Worm (Caenorhabditis elegans) whole organism, L4 larva: Measurements from ENCODE around the gene nhr-68.

Source experiments
- D1046.2 ChIP-seq: fragments of 200-800 bp; sonication (Bioruptor generic); IDR thresholded peaks from 2 replicates; pipeline ENCODE4 v1.3.6; 2022; ENCODE audit warnings: missing genetic modification characterization, missing compliant biosample characterization
- T26A8.4 ChIP-seq: fragments of 200-800 bp; sonication (Bioruptor generic); IDR thresholded peaks from 2 replicates; pipeline ENCODE4 v1.3.6; 2022; ENCODE audit warnings: missing genetic modification characterization, missing compliant biosample characterization
- Y105C5A.15 ChIP-seq: fragments of 200-800 bp; sonication (Bioruptor generic); IDR thresholded peaks from 2 replicates; pipeline ENCODE4 v1.3.6; 2022; ENCODE audit warnings: missing genetic modification characterization, missing compliant biosample characterization
- Y48G9A.11 ChIP-seq: fragments of 200-800 bp; sonication (Bioruptor generic); IDR thresholded peaks from 2 replicates; pipeline ENCODE4 v1.3.6; 2022; ENCODE audit warnings: missing genetic modification reagents, missing genetic modification characterization, missing compliant biosample characterization
- ZK337.2 ChIP-seq: fragments of 200-800 bp; sonication (Bioruptor generic); IDR thresholded peaks from 2 replicates; pipeline ENCODE4 v1.3.6; 2022; ENCODE audit warnings: missing genetic modification reagents, missing genetic modification characterization, missing compliant biosample characterization
- ZK546.5 ChIP-seq, 2 experiments: sonication (generic microtip); optimal IDR thresholded peaks; 2 replicates each; lab custom pipeline; 2017; ENCODE audit warnings: missing biosample characterization in 2 of 2, missing genetic modification characterization in 2 of 2
- aha-1 ChIP-seq: fragments of 150-350 bp; peaks from one replicate; lab custom pipeline; 2014; ENCODE audit warnings: missing biosample characterization, missing genetic modification characterization
- ama-1 ChIP-seq: fragments of 150-350 bp; optimal IDR thresholded peaks from 2 replicates; lab custom pipeline; 2014; ENCODE audit warnings: inconsistent platforms, mixed read lengths
- arid-1 ChIP-seq: fragments of 200-800 bp; sonication (Bioruptor generic); conservative IDR thresholded peaks from 2 replicates; pipeline ENCODE4 v1.3.6; 2022; ENCODE audit warnings: missing genetic modification reagents, missing genetic modification characterization, missing compliant biosample characterization
- ceh-20 ChIP-seq: fragments of 200-800 bp; sonication (Bioruptor generic); IDR thresholded peaks from 2 replicates; pipeline ENCODE4 v1.3.6; 2022; ENCODE audit warnings: missing genetic modification reagents, missing genetic modification characterization, missing compliant biosample characterization
- ceh-44 ChIP-seq: fragments of 200-800 bp; sonication (Bioruptor generic); IDR thresholded peaks from 2 replicates; pipeline ENCODE4 v1.3.6; 2022; ENCODE audit warnings: missing genetic modification reagents, missing genetic modification characterization, missing compliant biosample characterization
- ceh-62 ChIP-seq: sonication (generic microtip); optimal IDR thresholded peaks from 2 replicates; lab custom pipeline; 2017; ENCODE audit warnings: missing biosample characterization, missing genetic modification characterization
- ces-1 ChIP-seq: fragments of 150-350 bp; sonication (generic microtip); optimal IDR thresholded peaks from 4 replicates; lab custom pipeline; 2014; ENCODE audit warnings: missing biosample characterization, missing genetic modification reagents, missing genetic modification characterization
- cey-2 ChIP-seq: sonication (generic microtip); optimal IDR thresholded peaks from 3 replicates; lab custom pipeline; 2017; ENCODE audit warnings: missing genetic modification characterization, mild to moderate bottlenecking, missing compliant biosample characterization, antibody characterized with exemption, borderline replicate concordance; ENCODE audit not compliant: insufficient read depth
- daf-8 ChIP-seq: fragments of 200-800 bp; sonication (Bioruptor generic); IDR thresholded peaks from 2 replicates; pipeline ENCODE4 v1.3.6; 2022; ENCODE audit warnings: missing genetic modification characterization, missing compliant biosample characterization
- dmd-6 ChIP-seq: fragments of 200-800 bp; sonication (Bioruptor generic); IDR thresholded peaks from 2 replicates; pipeline ENCODE4 v1.3.6; 2022; ENCODE audit warnings: missing genetic modification reagents, missing genetic modification characterization, missing compliant biosample characterization
- dmd-9 ChIP-seq: fragments of 200-800 bp; sonication (Bioruptor generic); IDR thresholded peaks from 2 replicates; pipeline ENCODE4 v1.3.6; 2022; ENCODE audit warnings: missing genetic modification reagents, missing genetic modification characterization, missing compliant biosample characterization
- duxl-1 ChIP-seq: sonication (generic microtip); optimal IDR thresholded peaks from 2 replicates; lab custom pipeline; 2016; ENCODE audit warnings: mild to moderate bottlenecking, missing genetic modification characterization, moderate library complexity, missing compliant biosample characterization; ENCODE audit not compliant: poor library complexity
- fkh-10 ChIP-seq: fragments of 150-350 bp; optimal IDR thresholded peaks from 2 replicates; lab custom pipeline; 2014; ENCODE audit warnings: missing biosample characterization, missing genetic modification reagents, missing genetic modification characterization
- fos-1 ChIP-seq: fragments of 150-350 bp; optimal IDR thresholded peaks from 2 replicates; lab custom pipeline; 2014; ENCODE audit warnings: missing biosample characterization, missing genetic modification characterization
- gei-8 ChIP-seq: fragments of 200-800 bp; sonication (Bioruptor generic); optimal IDR thresholded peaks from 2 replicates; lab custom pipeline; 2018; ENCODE audit warnings: mild to moderate bottlenecking, missing genetic modification characterization, missing compliant biosample characterization
- hif-1 ChIP-seq, 2 experiments: sonication (generic microtip); optimal IDR thresholded peaks; 2 replicates each; lab custom pipeline; 2016 to 2017; ENCODE audit warnings: missing compliant biosample characterization in 2 of 2, missing genetic modification characterization in 2 of 2, missing genetic modification reagents in 2 of 2, missing genotype in 2 of 2, mild to moderate bottlenecking in 1 of 2
- hlh-11 ChIP-seq: fragments of 200-800 bp; sonication (Bioruptor generic); optimal IDR thresholded peaks from 2 replicates; lab custom pipeline; 2018; ENCODE audit warnings: mild to moderate bottlenecking, missing genetic modification characterization, missing compliant biosample characterization
- hlh-30 ChIP-seq: sonication (generic microtip); optimal IDR thresholded peaks from 2 replicates; lab custom pipeline; 2017; ENCODE audit warnings: antibody characterized with exemption, mild to moderate bottlenecking, missing genetic modification characterization, missing compliant biosample characterization; ENCODE audit not compliant: insufficient read depth
- hmg-1.1 ChIP-seq: fragments of 200-800 bp; sonication (Bioruptor generic); IDR thresholded peaks from 2 replicates; pipeline ENCODE4 v1.3.6; 2022; ENCODE audit warnings: missing genetic modification reagents, missing genetic modification characterization, missing compliant biosample characterization
- lim-7 ChIP-seq: fragments of 200-800 bp; sonication (Bioruptor generic); IDR thresholded peaks from 2 replicates; pipeline ENCODE4 v1.3.6; 2022; ENCODE audit warnings: missing genetic modification characterization, missing compliant biosample characterization
- lin-1 ChIP-seq: fragments of 200-800 bp; sonication (Bioruptor generic); IDR thresholded peaks from 2 replicates; pipeline ENCODE4 v1.3.6; 2022; ENCODE audit warnings: missing genetic modification reagents, missing genetic modification characterization, missing compliant biosample characterization
- lin-38 ChIP-seq: fragments of 200-800 bp; sonication (Bioruptor generic); IDR thresholded peaks from 2 replicates; pipeline ENCODE4 v1.3.6; 2022; ENCODE audit warnings: missing genetic modification reagents, missing genetic modification characterization, missing compliant biosample characterization
- lsy-2 ChIP-seq, 2 experiments: fragments of 150-350 bp in 1 of 2; sonication (generic microtip) in 1 of 2; optimal IDR thresholded peaks; 2 replicates each; lab custom pipeline; 2014 to 2017; ENCODE audit warnings: missing biosample characterization in 2 of 2, missing genetic modification characterization in 2 of 2
- madf-9 ChIP-seq: fragments of 200-800 bp; sonication (Bioruptor generic); conservative IDR thresholded peaks from 2 replicates; pipeline ENCODE4 v1.3.6; 2022; ENCODE audit warnings: missing genetic modification reagents, missing genetic modification characterization, missing compliant biosample characterization
- mdt-29 ChIP-seq: fragments of 200-800 bp; sonication (Bioruptor generic); IDR thresholded peaks from 2 replicates; pipeline ENCODE4 v1.3.6; 2022; ENCODE audit warnings: missing genetic modification reagents, missing genetic modification characterization, missing compliant biosample characterization
- mxl-3 ChIP-seq: fragments of 200-800 bp; sonication (Bioruptor generic); optimal IDR thresholded peaks from 2 replicates; lab custom pipeline; 2018; ENCODE audit warnings: mild to moderate bottlenecking, missing genetic modification characterization, missing compliant biosample characterization
- nhr-10 ChIP-seq: fragments of 150-350 bp; optimal IDR thresholded peaks from 2 replicates; lab custom pipeline; 2014; ENCODE audit warnings: missing biosample characterization, missing genetic modification characterization
- nhr-111 ChIP-seq: fragments of 200-800 bp; sonication (Bioruptor generic); optimal IDR thresholded peaks from 2 replicates; lab custom pipeline; 2018; ENCODE audit warnings: mild to moderate bottlenecking, missing genetic modification characterization, missing compliant biosample characterization
- nhr-25 ChIP-seq: sonication (generic microtip); optimal IDR thresholded peaks from 2 replicates; lab custom pipeline; 2017; ENCODE audit warnings: missing genetic modification characterization, mild to moderate bottlenecking, missing compliant biosample characterization, antibody characterized with exemption, moderate library complexity, borderline replicate concordance; ENCODE audit not compliant: insufficient read depth
- nhr-28 ChIP-seq: fragments of 150-350 bp; optimal IDR thresholded peaks from 2 replicates; lab custom pipeline; 2014; ENCODE audit warnings: missing biosample characterization, missing genetic modification characterization
- nhr-41 ChIP-seq: fragments of 200-800 bp; sonication (Bioruptor generic); IDR thresholded peaks from 2 replicates; pipeline ENCODE4 v1.3.6; 2022; ENCODE audit warnings: missing genetic modification reagents, missing genetic modification characterization, missing compliant biosample characterization
- nhr-48 ChIP-seq: sonication (generic microtip); optimal IDR thresholded peaks from 2 replicates; lab custom pipeline; 2016; ENCODE audit warnings: mild to moderate bottlenecking, missing genetic modification characterization, missing compliant biosample characterization
- nhr-6 ChIP-seq: fragments of 150-350 bp; optimal IDR thresholded peaks from 2 replicates; lab custom pipeline; 2014; ENCODE audit warnings: missing biosample characterization, missing genetic modification characterization
- pha-4 ChIP-seq, 2 experiments: fragments of 150-350 bp in 1 of 2; fragments of 200-800 bp in 1 of 2; sonication (Bioruptor generic) in 1 of 2; IDR thresholded peaks in 1 of 2; optimal IDR thresholded peaks in 1 of 2; 2 replicates each; pipeline versions ENCODE4 v1.3.6 to Lab custom; 2014 to 2022; ENCODE audit warnings: missing genetic modification characterization in 2 of 2, missing genetic modification reagents in 2 of 2, missing biosample characterization in 1 of 2, missing compliant biosample characterization in 1 of 2
- sdz-12 ChIP-seq: fragments of 200-800 bp; sonication (Bioruptor generic); optimal IDR thresholded peaks from 2 replicates; lab custom pipeline; 2018; ENCODE audit warnings: mild to moderate bottlenecking, missing genetic modification characterization, missing compliant biosample characterization
- snpc-1.2 ChIP-seq: fragments of 200-800 bp; sonication (Bioruptor generic); IDR thresholded peaks from 2 replicates; pipeline ENCODE4 v1.3.6; 2022; ENCODE audit warnings: missing genetic modification reagents, missing genetic modification characterization, missing compliant biosample characterization
- tag-97 ChIP-seq: fragments of 200-800 bp; sonication (Bioruptor generic); IDR thresholded peaks from 2 replicates; pipeline ENCODE4 v1.3.6; 2022; ENCODE audit warnings: missing genetic modification characterization, missing compliant biosample characterization
- tra-1 ChIP-seq: fragments of 200-800 bp; sonication (Bioruptor generic); IDR thresholded peaks from 2 replicates; pipeline ENCODE4 v1.3.6; 2022; ENCODE audit warnings: missing genetic modification reagents, missing genetic modification characterization, missing compliant biosample characterization
- unc-62 ChIP-seq, 3 experiments: fragments of 150-350 bp in 1 of 3; sonication (generic microtip); optimal IDR thresholded peaks in 2 of 3; peaks in 1 of 3; 1 replicate in 1 of 3; 2 replicates in 2 of 3; lab custom pipeline; 2014 to 2017; ENCODE audit warnings: missing biosample characterization in 3 of 3, missing genetic modification characterization in 3 of 3, missing genetic modification reagents in 3 of 3, missing genotype in 1 of 3
- vab-7 ChIP-seq: fragments of 200-800 bp; sonication (Bioruptor generic); IDR thresholded peaks from 2 replicates; pipeline ENCODE4 v1.3.6; 2022; ENCODE audit warnings: missing genetic modification reagents, missing genetic modification characterization, missing compliant biosample characterization
- zfp-3 ChIP-seq: fragments of 200-800 bp; sonication (Bioruptor generic); conservative IDR thresholded peaks from 2 replicates; pipeline ENCODE4 v1.3.6; 2022; ENCODE audit warnings: missing genetic modification reagents, missing genetic modification characterization, missing compliant biosample characterization

Gene nhr-68

ce11 chrV:11541284-11541683, 32.0 kb upstream of the nhr-68 start:
- TF ChIP-seq hif-1 (tag; optimal IDR thresholded peaks at IDR 0.05; lab: Kevin White, UChicago) (peak in 1 of 2 experiments; percentile 64), dmd-6 (GFP tag; lab: Robert Waterston, UW) (no peak), snpc-1.2 (GFP tag; lab: Robert Waterston, UW) (0 out of 2 replicates have a peak, but pooled peaks have one; percentile 6), D1046.2 (GFP tag; lab: Robert Waterston, UW) (peak; percentile 82; the same call in 1 of the 2 replicates), vab-7 (peak; percentile 30; the same call in 1 of the 2 replicates), cey-2 (tag; lab: Kevin White, UChicago) (no peak), lin-1 (no peak), lim-7 (peak; percentile 67), hlh-11 (tag; lab: Kevin White, UChicago) (no peak), tra-1 (GFP tag; lab: Robert Waterston, UW) (0 out of 2 replicates have a peak, but pooled peaks have one; percentile 9), nhr-6 (no peak), daf-8 (GFP tag; lab: Robert Waterston, UW) (no peak), nhr-41 (GFP tag; lab: Robert Waterston, UW) (no peak), hmg-1.1 (0 out of 2 replicates have a peak, but pooled peaks have one; percentile 33), madf-9 (0 out of 2 replicates have a peak, but pooled peaks have one; percentile 53), ZK337.2 (GFP tag; lab: Robert Waterston, UW) (no peak), dmd-9 (GFP tag; lab: Robert Waterston, UW) (0 out of 2 replicates have a peak, but pooled peaks have one; percentile 36), ceh-62 (no peak), sdz-12 (no peak), mxl-3 (GFP tag; lab: Kevin White, UChicago) (no peak), lin-38 (GFP tag; lab: Robert Waterston, UW) (peak; percentile 30; the same call in 1 of the 2 replicates), ceh-20 (GFP tag; lab: Robert Waterston, UW) (peak; percentile 42; the same call in 1 of the 2 replicates), T26A8.4 (GFP tag; lab: Robert Waterston, UW) (no peak), ZK546.5 (tag; optimal IDR thresholded peaks at IDR 0.05; lab: Kevin White, UChicago) (no peak), pha-4 (GFP tag; IDR thresholded peaks at IDR 0.05; lab: Robert Waterston, UW) (0 out of 2 replicates have a peak, but pooled peaks have one; percentile 44), pha-4 (tag; optimal IDR thresholded peaks at IDR 0.05; lab: Kevin White, UChicago) (no peak), fos-1 (tag; lab: Kevin White, UChicago) (no peak), ces-1 (GFP tag; lab: Kevin White, UChicago) (no peak), ama-1 (lab: Kevin White, UChicago) (peak; percentile 19), Y105C5A.15 (no peak), ceh-44 (no peak), nhr-111 (GFP tag; lab: Kevin White, UChicago) (no peak), arid-1 (0 out of 2 replicates have a peak, but pooled peaks have one; percentile 39), mdt-29 (GFP tag; lab: Robert Waterston, UW) (0 out of 2 replicates have a peak, but pooled peaks have one; percentile 5), Y48G9A.11 (GFP tag; lab: Robert Waterston, UW) (0 out of 2 replicates have a peak, but pooled peaks have one; percentile 35), fkh-10 (no peak), duxl-1 (tag; lab: Kevin White, UChicago) (no peak), gei-8 (peak; percentile 52), tag-97 (GFP tag; lab: Robert Waterston, UW) (no peak)

ce11 chrV:11543564-11543963, 29.7 kb upstream of the nhr-68 start, which contains the start of gene F38B7.2:
F38B7.2 (plus strand) TSS chrV:11543963.
- TF ChIP-seq tra-1 (GFP tag; lab: Robert Waterston, UW), result no peak
- peak; percentile 4 for TF ChIP-seq nhr-28 (tag; lab: Kevin White, UChicago)
- TF ChIP-seq nhr-10, result peak; percentile 30
- peak; percentile 43 for TF ChIP-seq nhr-25 (tag; lab: Kevin White, UChicago)
- TF ChIP-seq zfp-3 (GFP tag; lab: Robert Waterston, UW), result no peak
- peak; percentile 49 for TF ChIP-seq aha-1
- peak in 1 of 2 experiments; percentile 71 for TF ChIP-seq unc-62 (GFP tag; optimal IDR thresholded peaks at IDR 0.05 in 1 of 2; lab: Kevin White, UChicago)
- no peak for TF ChIP-seq unc-62 (tag; optimal IDR thresholded peaks at IDR 0.05; lab: Kevin White, UChicago)
- TF ChIP-seq nhr-41 (GFP tag; lab: Robert Waterston, UW), result no peak
- TF ChIP-seq hlh-30 (tag; lab: Kevin White, UChicago), result peak; percentile 3
- peak; percentile 12 for TF ChIP-seq hlh-11 (tag; lab: Kevin White, UChicago)
- peak; percentile 66 for TF ChIP-seq nhr-48 (tag; lab: Kevin White, UChicago)
- no peak for TF ChIP-seq lsy-2 (tag; optimal IDR thresholded peaks at IDR 0.05; lab: Kevin White, UChicago)
